Worm (Caenorhabditis elegans): ENCODE data around the gene K09B3.1.

DNA sequence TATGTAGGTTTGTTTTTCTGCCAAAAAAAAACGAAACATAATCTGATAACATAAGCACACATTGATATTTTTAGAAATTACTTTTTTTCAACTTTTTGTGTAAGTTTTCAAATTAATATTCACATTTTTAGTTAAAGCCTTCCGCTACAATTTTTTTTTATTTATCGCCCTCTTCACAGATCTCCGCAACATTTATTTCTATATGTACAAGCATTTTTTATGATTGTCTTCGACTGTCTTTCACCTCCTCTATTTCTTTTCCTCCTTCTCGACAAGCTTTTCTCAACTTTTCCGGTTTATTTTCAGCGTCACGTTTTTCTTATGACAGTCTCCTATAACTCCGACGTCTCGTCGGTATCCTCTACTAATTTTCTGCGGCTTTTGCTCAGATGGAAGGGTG is 38.6 kb upstream of the K09B3.1 start, which contains the start of gene best-20:
- TF ChIP-seq him-1 (tag; optimal IDR thresholded peaks at IDR 0.05), result no peak
- no peak for TF ChIP-seq W03F9.2 (tag; optimal IDR thresholded peaks at IDR 0.05)
- no peak for TF ChIP-seq dao-5 (tag; optimal IDR thresholded peaks at IDR 0.05)
